Fruit fly (Drosophila melanogaster) whole organism, wandering third instar larva: ENCODE measurements around the gene Sfxn2.
A peak's percentile ranks its signal among the peaks of the same experiment; 100 is the strongest.

Source experiments
- Dfd ChIP-seq: fragments of >200 bp; optimal IDR thresholded peaks from 2 replicates; lab custom pipeline; 2017; ENCODE audit warnings: missing biosample characterization, missing genetic modification characterization
- Myc ChIP-seq: fragments of >200 bp; optimal IDR thresholded peaks from 2 replicates; lab custom pipeline; 2017
- Vsx2 ChIP-seq: fragments of 200-300, 225-300 bp; sonication (Bioruptor generic); optimal IDR thresholded peaks from 2 replicates; lab custom pipeline; 2018; ENCODE audit warnings: missing biosample characterization, missing genetic modification characterization; ENCODE audit not compliant: partially characterized antibody
- dl ChIP-seq, 2 experiments: fragments of 175-275, 200-275 bp in 1 of 2; fragments of 200-275 bp in 1 of 2; sonication (Bioruptor generic); optimal IDR thresholded peaks; lab custom pipeline; 2018; ENCODE audit warnings: mild to moderate bottlenecking in 2 of 2, missing biosample characterization in 2 of 2, missing genetic modification characterization in 2 of 2, moderate library complexity in 2 of 2; ENCODE audit not compliant: partially characterized antibody in 2 of 2, insufficient read depth in 1 of 2
- ey ChIP-seq: fragments of 200-800 bp; sonication (Bioruptor generic); optimal IDR thresholded peaks from 2 replicates; lab custom pipeline; 2016; ENCODE audit warnings: missing biosample characterization, missing genetic modification characterization
- fru ChIP-seq: fragments of 200-800 bp; sonication (Bioruptor generic); optimal IDR thresholded peaks from 3 replicates; lab custom pipeline; 2016; ENCODE audit warnings: missing biosample characterization, mild to moderate bottlenecking, missing genetic modification characterization
- jim ChIP-seq: fragments of 175-275, 200-325 bp; sonication (Bioruptor generic); optimal IDR thresholded peaks from 2 replicates; lab custom pipeline; 2016; ENCODE audit warnings: missing biosample characterization, mild to moderate bottlenecking, missing genetic modification characterization
- pan ChIP-seq: fragments of >200 bp; optimal IDR thresholded peaks from 2 replicates; lab custom pipeline; 2017
- tai ChIP-seq: sonication (Bioruptor generic); optimal IDR thresholded peaks from 2 replicates; lab custom pipeline; 2016; ENCODE audit warnings: missing biosample characterization, missing genetic modification characterization

DNA sequence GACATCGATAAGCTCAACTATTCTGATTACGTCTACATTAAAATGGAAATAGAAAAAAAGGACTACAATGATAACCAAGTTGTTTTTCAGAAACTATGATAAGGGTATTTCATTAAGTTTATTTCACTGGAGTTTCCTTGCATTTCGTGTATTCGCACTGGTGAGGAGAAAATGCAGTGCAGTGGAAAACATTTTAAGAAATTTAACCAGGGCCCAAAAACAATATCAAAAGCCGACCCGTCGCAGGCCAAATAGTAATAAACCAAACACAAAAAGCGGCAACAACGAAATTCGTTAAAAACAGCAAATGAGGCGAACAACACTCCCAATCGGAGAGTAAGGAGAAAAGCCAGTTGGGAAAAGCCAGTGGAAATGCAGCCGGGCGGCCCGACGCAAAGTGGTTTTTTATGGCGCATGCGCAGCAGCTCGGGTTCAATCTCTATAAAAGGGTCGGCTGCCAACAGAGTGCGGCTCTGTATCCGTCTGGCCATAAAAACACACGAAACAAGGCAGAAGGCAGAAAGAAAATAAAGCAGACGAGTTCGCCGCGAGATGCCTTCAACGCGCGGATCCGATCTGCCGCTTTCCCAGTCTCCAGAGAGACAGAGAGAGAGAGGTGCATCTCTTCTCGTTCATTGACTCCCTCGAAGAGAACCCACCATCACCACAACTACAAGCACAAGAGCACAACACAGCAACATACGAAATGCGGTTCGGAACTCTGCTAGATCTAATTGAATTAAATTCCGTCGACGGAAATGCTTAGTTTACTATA is 18.1 kb downstream of the Sfxn2 start:
- TF ChIP-seq tai (no peak), pan (lab: Kevin White, UChicago) (no peak), Dfd (no peak), dl (GFP tag; optimal IDR thresholded peaks at IDR 0.05; lab: Kevin White, UChicago; ENCODE audit: insufficient read depth in 1 of 2, partially characterized antibody in 2 of 2) (peak; percentile 16 to 56), fru (no peak), jim (no peak), Myc (lab: Kevin White, UChicago) (no peak), ey (GFP tag; lab: Kevin White, UChicago) (no peak), Vsx2 (GFP tag; lab: Kevin White, UChicago) (no peak)
